Worm (Caenorhabditis elegans): ENCODE measurements around the gene C05D12.3.

DNA sequence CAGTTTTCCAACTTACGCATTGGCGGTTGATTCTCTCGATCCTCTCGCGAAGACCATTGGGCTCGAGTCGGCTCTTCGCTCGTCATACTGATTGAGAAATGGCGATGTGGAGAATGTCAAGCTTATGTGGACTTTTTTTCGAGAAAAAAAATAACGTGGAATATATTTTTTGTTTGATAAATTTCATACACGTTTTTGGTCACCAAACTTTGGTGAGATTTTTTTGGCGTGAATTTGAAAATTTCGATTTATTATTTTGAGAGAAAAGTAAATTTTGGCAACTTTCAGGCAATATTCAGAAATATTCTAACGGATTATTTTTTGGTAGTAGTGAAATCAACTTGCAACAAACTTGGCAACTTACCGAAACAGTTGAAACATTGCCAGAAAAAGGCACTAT, 54.0 kb downstream of the C05D12.3 start, which contains the start of gene W02B12.12:
- TF ChIP-seq dao-5 (tag; optimal IDR thresholded peaks at IDR 0.05) (no peak), W03F9.2 (tag; optimal IDR thresholded peaks at IDR 0.05) (no peak)
